Fruit fly (Drosophila melanogaster) whole organism, embryonic: ENCODE results near the gene MED14.
A peak's percentile ranks its signal among the peaks of the same experiment; 100 is the strongest.

ENCODE experiments used
- Awh ChIP-seq: fragments of 200-800 bp; sonication (Bioruptor generic); IDR thresholded peaks from 2 replicates; pipeline ENCODE4, ENCODE4 v1.3.6; 2022; ENCODE audit warnings: missing biosample characterization, missing genetic modification characterization
- Bdp1 ChIP-seq: fragments of 200-800 bp; sonication (Bioruptor generic); optimal IDR thresholded peaks from 3 replicates; lab custom pipeline; 2016; ENCODE audit warnings: missing biosample characterization, missing genetic modification characterization
- CG10147 ChIP-seq: fragments of 200-800 bp; sonication (Bioruptor generic); optimal IDR thresholded peaks from 2 replicates; lab custom pipeline; 2019; ENCODE audit warnings: missing biosample characterization, mild to moderate bottlenecking, missing genetic modification characterization, moderate library complexity
- CG10543 ChIP-seq: fragments of 200-800 bp; sonication (Bioruptor generic); optimal IDR thresholded peaks from 3 replicates; lab custom pipeline; 2017; ENCODE audit warnings: missing biosample characterization, mild to moderate bottlenecking, missing genetic modification characterization, moderate library complexity
- CG11695 ChIP-seq: fragments of 200-800 bp; sonication (Bioruptor generic); IDR thresholded peaks from 3 replicates; pipeline ENCODE4 v1.3.6; 2022; ENCODE audit warnings: missing biosample characterization, missing genetic modification characterization
- CG11723 ChIP-seq: fragments of 200-800 bp; sonication (Bioruptor generic); optimal IDR thresholded peaks from 2 replicates; lab custom pipeline; 2017; ENCODE audit warnings: missing biosample characterization, mild to moderate bottlenecking, missing genetic modification characterization
- CG12155 ChIP-seq: fragments of 200-800 bp; sonication (Bioruptor generic); optimal IDR thresholded peaks from 3 replicates; lab custom pipeline; 2016; ENCODE audit warnings: missing biosample characterization, missing genetic modification characterization
- CG13775 ChIP-seq: fragments of 200-800 bp; sonication (Bioruptor generic); optimal IDR thresholded peaks from 3 replicates; lab custom pipeline; 2017; ENCODE audit warnings: missing biosample characterization, mild to moderate bottlenecking, missing genetic modification characterization
- CG15073 ChIP-seq: fragments of 200-800 bp; sonication (Bioruptor generic); optimal IDR thresholded peaks from 2 replicates; lab custom pipeline; 2016; ENCODE audit warnings: missing biosample characterization, missing genetic modification characterization
- CG15514 ChIP-seq: fragments of 200-800 bp; sonication (Bioruptor generic); optimal IDR thresholded peaks from 3 replicates; lab custom pipeline; 2017; ENCODE audit warnings: missing biosample characterization, missing genetic modification characterization, mild to moderate bottlenecking, moderate library complexity, missing genetic modification reagents
- CG1603 ChIP-seq: fragments of 200-800 bp; sonication (Bioruptor generic); optimal IDR thresholded peaks from 2 replicates; lab custom pipeline; 2019; ENCODE audit warnings: missing biosample characterization, mild to moderate bottlenecking, missing genetic modification characterization, moderate library complexity
- CG17802 ChIP-seq: fragments of 200-800 bp; sonication (Bioruptor generic); optimal IDR thresholded peaks from 2 replicates; lab custom pipeline; 2018; ENCODE audit warnings: missing biosample characterization, mild to moderate bottlenecking, missing genetic modification characterization, moderate library complexity
- CG1792 ChIP-seq: fragments of 200-800 bp; sonication (Bioruptor generic); optimal IDR thresholded peaks from 2 replicates; lab custom pipeline; 2016; ENCODE audit warnings: missing biosample characterization, missing genetic modification characterization
- CG2129 ChIP-seq: fragments of 200-800 bp; sonication (Bioruptor generic); IDR thresholded peaks from 2 replicates; pipeline ENCODE4 v1.3.6; 2022; ENCODE audit warnings: missing biosample characterization, missing genetic modification characterization; ENCODE audit not compliant: partially characterized antibody
- CG2875 ChIP-seq: fragments of 200-800 bp; sonication (Bioruptor generic); optimal IDR thresholded peaks from 2 replicates; lab custom pipeline; 2017; ENCODE audit warnings: missing biosample characterization, mild to moderate bottlenecking, missing genetic modification characterization, missing genetic modification reagents
- CG5953 ChIP-seq: fragments of 200-800 bp; sonication (Bioruptor generic); IDR thresholded peaks from 2 replicates; pipeline ENCODE4 v1.3.6; 2022; ENCODE audit warnings: missing biosample characterization, missing genetic modification characterization
- CG6272 ChIP-seq: fragments of 200-800 bp; sonication (Bioruptor generic); IDR thresholded peaks from 2 replicates; pipeline ENCODE4 v1.3.6; 2022; ENCODE audit warnings: missing biosample characterization, missing genetic modification characterization
- CG6683 ChIP-seq: fragments of 200-800 bp; sonication (Bioruptor generic); optimal IDR thresholded peaks from 2 replicates; lab custom pipeline; 2017; ENCODE audit warnings: missing biosample characterization, mild to moderate bottlenecking, missing genetic modification characterization, missing genetic modification reagents
- CG7372 ChIP-seq: fragments of 200-800 bp; sonication (Bioruptor generic); IDR thresholded peaks from 2 replicates; pipeline ENCODE4 v1.3.6; 2022; ENCODE audit warnings: missing biosample characterization, missing genetic modification characterization
- Camta ChIP-seq: fragments of 200-800 bp; sonication (Bioruptor generic); optimal IDR thresholded peaks from 2 replicates; lab custom pipeline; 2016; ENCODE audit warnings: missing biosample characterization, missing genetic modification characterization
- Dad ChIP-seq: fragments of 200-800 bp; sonication (Bioruptor generic); optimal IDR thresholded peaks from 3 replicates; lab custom pipeline; 2016; ENCODE audit warnings: missing biosample characterization, missing genetic modification characterization
- Dip3 ChIP-seq: fragments of 200-800 bp; sonication (Bioruptor generic); optimal IDR thresholded peaks from 3 replicates; lab custom pipeline; 2016; ENCODE audit warnings: missing biosample characterization, missing genetic modification characterization
- Doc2 ChIP-seq: fragments of 200-800 bp; sonication (Bioruptor generic); IDR thresholded peaks from 2 replicates; pipeline ENCODE4 v1.3.6; 2022; ENCODE audit warnings: missing biosample characterization, missing genetic modification characterization
- Dp ChIP-seq: fragments of 200-800 bp; sonication (Bioruptor generic); optimal IDR thresholded peaks from 2 replicates; lab custom pipeline; 2018; ENCODE audit warnings: missing biosample characterization, mild to moderate bottlenecking, missing genetic modification characterization, moderate library complexity
- Hr39 ChIP-seq: fragments of >200 bp; optimal IDR thresholded peaks from 2 replicates; lab custom pipeline; 2017
- Lhr ChIP-seq: fragments of 200-800 bp; sonication (Bioruptor generic); optimal IDR thresholded peaks from 3 replicates; lab custom pipeline; 2017; ENCODE audit warnings: mild to moderate bottlenecking, missing biosample characterization, missing genetic modification reagents, missing genetic modification characterization
- Lim3 ChIP-seq: fragments of 200-800 bp; sonication (Bioruptor generic); IDR thresholded peaks from 2 replicates; pipeline ENCODE4 v1.3.6; 2022; ENCODE audit warnings: missing biosample characterization, missing genetic modification characterization
- Sox100B ChIP-seq: fragments of 200-800 bp; sonication (Bioruptor generic); optimal IDR thresholded peaks from 3 replicates; lab custom pipeline; 2018; ENCODE audit warnings: missing biosample characterization, mild to moderate bottlenecking, missing genetic modification characterization
- Sox102F ChIP-seq: fragments of 200-800 bp; sonication (Bioruptor generic); optimal IDR thresholded peaks from 2 replicates; lab custom pipeline; 2018; ENCODE audit warnings: missing biosample characterization, mild to moderate bottlenecking, missing genetic modification characterization, moderate library complexity
- Vsx1 ChIP-seq: fragments of 200-800 bp; sonication (Bioruptor generic); optimal IDR thresholded peaks from 2 replicates; lab custom pipeline; 2017; ENCODE audit warnings: missing biosample characterization, mild to moderate bottlenecking, missing genetic modification characterization, missing genetic modification reagents
- YL-1 ChIP-seq: fragments of 200-800 bp; sonication (Bioruptor generic); optimal IDR thresholded peaks from 3 replicates; lab custom pipeline; 2017; ENCODE audit warnings: missing biosample characterization, mild to moderate bottlenecking, missing genetic modification characterization
- al ChIP-seq: fragments of 200-800 bp; sonication (Bioruptor generic); IDR thresholded peaks from 2 replicates; pipeline ENCODE4 v1.3.6; 2022; ENCODE audit warnings: missing biosample characterization, missing genetic modification characterization
- ato ChIP-seq: fragments of 200-800 bp; sonication (Bioruptor generic); IDR thresholded peaks from 2 replicates; pipeline ENCODE4 v1.3.6; 2022; ENCODE audit warnings: missing biosample characterization, missing genetic modification characterization; ENCODE audit not compliant: partially characterized antibody
- bigmax ChIP-seq: fragments of 200-800 bp; sonication (Bioruptor generic); optimal IDR thresholded peaks from 2 replicates; lab custom pipeline; 2018; ENCODE audit warnings: missing biosample characterization, mild to moderate bottlenecking, missing genetic modification characterization
- bowl ChIP-seq: fragments of 200-800 bp; sonication (Bioruptor generic); IDR thresholded peaks from 2 replicates; pipeline ENCODE4 v1.3.6; 2022; ENCODE audit warnings: missing biosample characterization, missing genetic modification characterization
- chinmo ChIP-seq: fragments of 200-800 bp; sonication (Bioruptor generic); IDR thresholded peaks from 4 replicates; pipeline ENCODE4 v1.3.6; 2022; ENCODE audit warnings: missing biosample characterization, missing genetic modification characterization; ENCODE audit not compliant: partially characterized antibody
- fd102C ChIP-seq: fragments of 200-800 bp; sonication (Bioruptor generic); optimal IDR thresholded peaks from 2 replicates; lab custom pipeline; 2018; ENCODE audit warnings: missing biosample characterization, mild to moderate bottlenecking, missing genetic modification characterization, moderate library complexity
- ftz-f1 ChIP-seq: fragments of 200-800 bp; sonication (Bioruptor generic); optimal IDR thresholded peaks from 2 replicates; lab custom pipeline; 2016; ENCODE audit warnings: missing biosample characterization, missing genetic modification characterization
- gem ChIP-seq: fragments of 200-800 bp; sonication (Bioruptor generic); optimal IDR thresholded peaks from 2 replicates; lab custom pipeline; 2019; ENCODE audit warnings: missing biosample characterization, mild to moderate bottlenecking, missing genetic modification characterization, moderate library complexity
- gt ChIP-seq: fragments of 200-800 bp; sonication (Bioruptor generic); IDR thresholded peaks from 2 replicates; pipeline ENCODE4 v1.3.6; 2022; ENCODE audit warnings: missing biosample characterization, missing genetic modification characterization
- inv ChIP-seq: fragments of 200-800 bp; sonication (Bioruptor generic); IDR thresholded peaks from 2 replicates; pipeline ENCODE4 v1.3.6; 2022; ENCODE audit warnings: missing biosample characterization, missing genetic modification characterization; ENCODE audit not compliant: partially characterized antibody
- jigr1 ChIP-seq: fragments of 200-800 bp; sonication (Bioruptor generic); IDR thresholded peaks from 3 replicates; pipeline ENCODE4 v1.3.6; 2022; ENCODE audit warnings: missing biosample characterization, missing genetic modification characterization
- mam ChIP-seq: fragments of 200-800 bp; sonication (Bioruptor generic); optimal IDR thresholded peaks from 3 replicates; lab custom pipeline; 2016; ENCODE audit warnings: missing biosample characterization, missing genetic modification characterization
- schlank ChIP-seq: fragments of 200-800 bp; sonication (Bioruptor generic); optimal IDR thresholded peaks from 2 replicates; lab custom pipeline; 2018; ENCODE audit warnings: missing biosample characterization, mild to moderate bottlenecking, missing genetic modification characterization
- sd ChIP-seq: fragments of 200-800 bp; sonication (Bioruptor generic); optimal IDR thresholded peaks from 3 replicates; lab custom pipeline; 2018; ENCODE audit warnings: missing biosample characterization, mild to moderate bottlenecking, missing genetic modification characterization, moderate library complexity
- ssp ChIP-seq: fragments of 200-800 bp; sonication (Bioruptor generic); IDR thresholded peaks from 2 replicates; pipeline ENCODE4 v1.3.6; 2022; ENCODE audit warnings: missing biosample characterization, missing genetic modification characterization
- tap ChIP-seq: fragments of 200-800 bp; optimal IDR thresholded peaks from 3 replicates; lab custom pipeline; 2019; ENCODE audit warnings: missing biosample characterization, mild to moderate bottlenecking, missing genetic modification characterization, moderate library complexity
- tgo ChIP-seq: fragments of 200-800 bp; sonication (Bioruptor generic); IDR thresholded peaks from 3 replicates; pipeline ENCODE4 v1.3.6; 2022; ENCODE audit warnings: missing biosample characterization, missing genetic modification characterization
- trh ChIP-seq: fragments of 200-800 bp; sonication (Bioruptor generic); optimal IDR thresholded peaks from 2 replicates; lab custom pipeline; 2016; ENCODE audit warnings: missing biosample characterization, missing genetic modification characterization
- vvl ChIP-seq: fragments of 200-800 bp; sonication (Bioruptor generic); IDR thresholded peaks from 2 replicates; pipeline ENCODE4 v1.3.6; 2022; ENCODE audit warnings: missing biosample characterization, missing genetic modification characterization

MED14 gene

DNA sequence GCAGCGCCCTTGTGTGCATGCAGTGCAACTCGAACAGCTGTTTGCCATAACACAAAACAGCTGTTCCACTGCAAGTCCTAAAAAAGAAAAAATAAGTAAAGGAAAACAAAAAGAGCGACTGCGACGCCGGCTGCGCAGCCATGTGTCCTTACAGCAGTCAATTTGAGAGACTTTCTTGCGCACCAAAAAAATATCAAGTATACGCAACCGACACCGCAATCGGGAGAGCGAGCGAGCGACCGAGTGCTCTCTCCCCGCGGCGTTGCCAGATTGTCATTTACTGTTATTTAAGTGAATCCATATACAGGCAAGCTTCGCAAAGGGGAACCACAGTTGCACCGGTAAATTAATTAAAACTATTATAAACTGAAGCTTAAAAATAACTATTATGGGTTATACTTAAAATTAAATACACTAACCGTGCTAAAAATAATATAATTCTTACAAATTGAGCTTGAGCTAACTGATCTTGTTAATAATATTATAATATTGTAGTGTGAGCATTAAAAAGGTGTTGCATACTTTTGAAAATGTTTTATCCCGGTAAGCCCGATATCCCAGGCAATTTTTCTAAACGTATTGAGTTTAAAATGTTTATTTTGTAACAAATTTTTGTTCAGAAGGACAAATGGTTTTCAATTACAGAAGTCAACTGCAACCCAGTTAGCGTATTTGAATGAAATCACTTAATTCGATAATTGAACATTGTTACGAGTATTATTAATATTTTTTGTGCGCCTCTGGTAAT is 37.0 kb downstream of the MED14 start (continued):
- TF ChIP-seq Sox100B (GFP tag; lab: Kevin White, UChicago) (peak; percentile 50), sd (tag; lab: Kevin White, UChicago) (no peak), CG11723 (GFP tag; lab: Kevin White, UChicago) (no peak), CG1603 (tag; lab: Kevin White, UChicago) (peak; percentile 30), CG17802 (tag; lab: Kevin White, UChicago) (no peak), CG15073 (GFP tag; lab: Kevin White, UChicago) (no peak), CG1792 (GFP tag; lab: Kevin White, UChicago) (no peak), YL-1 (GFP tag; lab: Kevin White, UChicago) (no peak), jigr1 (GFP tag; lab: Robert Waterston, UW) (no peak), inv (GFP tag; lab: Robert Waterston, UW) (no peak), Awh (GFP tag; lab: Robert Waterston, UW) (no peak), Dip3 (GFP tag; lab: Kevin White, UChicago) (peak; percentile 9), CG15514 (GFP tag; lab: Kevin White, UChicago) (peak; percentile 10), CG2875 (no peak), CG10147 (no peak), Dp (GFP tag; lab: Kevin White, UChicago) (no peak), Camta (GFP tag; lab: Kevin White, UChicago) (no peak), Bdp1 (GFP tag; lab: Kevin White, UChicago) (no peak), CG13775 (no peak), Lhr (no peak), chinmo (GFP tag; lab: Robert Waterston, UW) (no peak), mam (GFP tag; lab: Kevin White, UChicago) (peak; percentile 9), Dad (peak; percentile 29), Hr39 (no peak), ftz-f1 (no peak), schlank (tag; lab: Kevin White, UChicago) (no peak), al (GFP tag; lab: Robert Waterston, UW) (peak; percentile 62), bowl (GFP tag; lab: Robert Waterston, UW) (no peak), CG6683 (GFP tag; lab: Kevin White, UChicago) (no peak), CG6272 (GFP tag; lab: Robert Waterston, UW) (no peak; the same call in 1 of the 2 replicates), CG12155 (peak; percentile 2), ssp (GFP tag; lab: Robert Waterston, UW) (no peak; the same call in 1 of the 2 replicates), bigmax (GFP tag; lab: Kevin White, UChicago) (no peak), gt (GFP tag; lab: Robert Waterston, UW) (no peak), Vsx1 (GFP tag; lab: Kevin White, UChicago) (no peak), CG11695 (GFP tag; lab: Robert Waterston, UW) (no peak), ato (GFP tag; lab: Robert Waterston, UW) (no peak), fd102C (GFP tag; lab: Kevin White, UChicago) (no peak), vvl (GFP tag; lab: Robert Waterston, UW) (peak; percentile 71), CG7372 (peak; percentile 91), tgo (GFP tag; lab: Robert Waterston, UW) (peak; percentile 59; the same call in 2 of the 3 replicates), CG10543 (GFP tag; lab: Kevin White, UChicago) (no peak), CG5953 (GFP tag; lab: Robert Waterston, UW) (peak; percentile 51; the same call in 1 of the 2 replicates), Lim3 (GFP tag; lab: Robert Waterston, UW) (no peak), trh (GFP tag; lab: Kevin White, UChicago) (no peak), CG2129 (GFP tag; lab: Robert Waterston, UW) (no peak), Doc2 (GFP tag; lab: Robert Waterston, UW) (no peak), gem (peak; percentile 66), Sox102F (GFP tag; lab: Kevin White, UChicago) (peak; percentile 39), tap (tag; lab: Kevin White, UChicago) (no peak)
